Worm (Caenorhabditis elegans) whole organism, young adult: Measurements from ENCODE around the gene mfsd-11.

Source experiments
- B0035.1 ChIP-seq: sonication (generic microtip); optimal IDR thresholded peaks from 2 replicates; lab custom pipeline; 2016; ENCODE audit warnings: missing genetic modification characterization, mild to moderate bottlenecking, missing compliant biosample characterization, missing genotype, missing genetic modification reagents
- C06A6.2 ChIP-seq: fragments of 200-800 bp; sonication (Bioruptor generic); conservative IDR thresholded peaks from 2 replicates; pipeline ENCODE4 v1.3.6; 2022; ENCODE audit warnings: missing genetic modification characterization, missing compliant biosample characterization
- D2030.7 ChIP-seq: fragments of 200-800 bp; sonication (Bioruptor generic); IDR thresholded peaks from 2 replicates; pipeline ENCODE4 v1.3.6; 2022; ENCODE audit warnings: missing genetic modification reagents, missing genetic modification characterization, missing compliant biosample characterization
- F10E7.11 ChIP-seq: sonication (generic microtip); optimal IDR thresholded peaks from 2 replicates; lab custom pipeline; 2017; ENCODE audit warnings: mild to moderate bottlenecking, missing genetic modification characterization, moderate library complexity, missing compliant biosample characterization
- F57C9.4 ChIP-seq: sonication (generic microtip); optimal IDR thresholded peaks from 2 replicates; lab custom pipeline; 2017; ENCODE audit warnings: mild to moderate bottlenecking, missing genetic modification characterization, missing compliant biosample characterization
- T07F8.4 ChIP-seq: sonication (generic microtip); optimal IDR thresholded peaks from 2 replicates; lab custom pipeline; 2016; ENCODE audit warnings: mild to moderate bottlenecking, missing genetic modification characterization, moderate library complexity, missing compliant biosample characterization
- T26A5.8 ChIP-seq: sonication (generic microtip); optimal IDR thresholded peaks from 2 replicates; lab custom pipeline; 2016; ENCODE audit warnings: missing genetic modification characterization, missing compliant biosample characterization
- Y53F4B.3 ChIP-seq: fragments of 200-800 bp; sonication (Bioruptor generic); IDR thresholded peaks from 2 replicates; pipeline ENCODE4 v1.3.6; 2022; ENCODE audit warnings: missing genetic modification reagents, missing genetic modification characterization, missing compliant biosample characterization
- Y53G8AR.9 ChIP-seq: fragments of 200-800 bp; sonication (Bioruptor generic); conservative IDR thresholded peaks from 2 replicates; pipeline ENCODE4 v1.3.6; 2022; ENCODE audit warnings: missing genetic modification reagents, missing genetic modification characterization, missing compliant biosample characterization
- Y56A3A.18 ChIP-seq: fragments of 200-800 bp; sonication (Bioruptor generic); IDR thresholded peaks from 2 replicates; pipeline ENCODE4 v1.3.6; 2022; ENCODE audit warnings: missing genetic modification reagents, missing genetic modification characterization, missing compliant biosample characterization
- Y79H2A.3 ChIP-seq: fragments of 200-800 bp; sonication (Bioruptor generic); conservative IDR thresholded peaks from 2 replicates; pipeline ENCODE4 v1.3.6; 2022; ENCODE audit warnings: missing genetic modification reagents, missing genetic modification characterization, missing compliant biosample characterization
- aptf-2 ChIP-seq: fragments of 200-800 bp; sonication (Bioruptor generic); conservative IDR thresholded peaks from 2 replicates; pipeline ENCODE4 v1.3.6; 2022; ENCODE audit warnings: missing genetic modification reagents, missing genetic modification characterization, missing compliant biosample characterization
- bed-1 ChIP-seq: fragments of 200-800 bp; sonication (Bioruptor generic); IDR thresholded peaks from 2 replicates; pipeline ENCODE4 v1.3.6; 2022; ENCODE audit warnings: missing genetic modification reagents, missing genetic modification characterization, missing compliant biosample characterization
- bed-2 ChIP-seq: fragments of 200-800 bp; sonication (Bioruptor generic); IDR thresholded peaks from 2 replicates; pipeline ENCODE4 v1.3.6; 2022; ENCODE audit warnings: missing genetic modification reagents, missing genetic modification characterization, missing compliant biosample characterization
- ccch-3 ChIP-seq: fragments of 200-800 bp; sonication (Bioruptor generic); optimal IDR thresholded peaks from 2 replicates; lab custom pipeline; 2018; ENCODE audit warnings: mild to moderate bottlenecking, missing genetic modification characterization, missing compliant biosample characterization
- cebp-1 ChIP-seq, 2 experiments: fragments of 200-800 bp in 1 of 2; sonication (Bioruptor generic) in 1 of 2; sonication (generic microtip) in 1 of 2; IDR thresholded peaks in 1 of 2; optimal IDR thresholded peaks in 1 of 2; 2 replicates each; pipeline versions ENCODE4 v1.3.6 to Lab custom; 2017 to 2022; ENCODE audit warnings: missing compliant biosample characterization in 2 of 2, missing genetic modification characterization in 2 of 2, mild to moderate bottlenecking in 1 of 2, missing genetic modification reagents in 1 of 2, moderate library complexity in 1 of 2
- ceh-27 ChIP-seq: fragments of 200-800 bp; sonication (Bioruptor generic); optimal IDR thresholded peaks from 2 replicates; lab custom pipeline; 2018; ENCODE audit warnings: mild to moderate bottlenecking, missing genetic modification characterization, moderate library complexity, missing compliant biosample characterization
- ceh-58 ChIP-seq: fragments of 200-800 bp; sonication (Bioruptor generic); IDR thresholded peaks from 2 replicates; pipeline ENCODE4 v1.3.6; 2022; ENCODE audit warnings: missing genetic modification characterization, missing compliant biosample characterization
- ceh-91 ChIP-seq: fragments of 200-800 bp; sonication (Bioruptor generic); IDR thresholded peaks from 2 replicates; pipeline ENCODE4 v1.3.6; 2022; ENCODE audit warnings: missing genetic modification reagents, missing genetic modification characterization, missing compliant biosample characterization
- dpff-1 ChIP-seq: sonication (generic microtip); optimal IDR thresholded peaks from 2 replicates; lab custom pipeline; 2017; ENCODE audit warnings: mild to moderate bottlenecking, missing genetic modification characterization, missing compliant biosample characterization
- dpl-1 ChIP-seq: fragments of 150-350 bp; optimal IDR thresholded peaks from 2 replicates; lab custom pipeline; 2014; ENCODE audit warnings: missing biosample characterization, missing genetic modification reagents, missing genetic modification characterization
- egl-18 ChIP-seq: fragments of 200-800 bp; sonication (Bioruptor generic); IDR thresholded peaks from 2 replicates; pipeline ENCODE4 v1.3.6; 2022; ENCODE audit warnings: missing genetic modification reagents, missing genetic modification characterization, missing compliant biosample characterization
- egrh-3 ChIP-seq: fragments of 200-800 bp; sonication (Bioruptor generic); IDR thresholded peaks from 2 replicates; pipeline ENCODE4 v1.3.6; 2022; ENCODE audit warnings: missing genetic modification reagents, missing genetic modification characterization, missing compliant biosample characterization
- hmg-20 ChIP-seq: fragments of 200-800 bp; sonication (Bioruptor generic); IDR thresholded peaks from 2 replicates; pipeline ENCODE4 v1.3.6; 2022; ENCODE audit warnings: missing genetic modification reagents, missing genetic modification characterization, missing compliant biosample characterization
- lag-1 ChIP-seq: fragments of 200-800 bp; sonication (Bioruptor generic); IDR thresholded peaks from 2 replicates; pipeline ENCODE4 v1.3.6; 2022; ENCODE audit warnings: missing genetic modification reagents, missing genetic modification characterization, missing compliant biosample characterization
- lin-26 ChIP-seq: fragments of 200-800 bp; sonication (Bioruptor generic); IDR thresholded peaks from 2 replicates; pipeline ENCODE4 v1.3.6; 2022; ENCODE audit warnings: missing genetic modification reagents, missing genetic modification characterization, missing compliant biosample characterization
- lin-35 ChIP-seq, 3 experiments: fragments of 150-350 bp in 2 of 3; sonication (generic microtip) in 1 of 3; optimal IDR thresholded peaks; 2 replicates each; lab custom pipeline; 2014 to 2018; ENCODE audit warnings: missing biosample characterization in 3 of 3, missing genetic modification characterization in 3 of 3, missing genetic modification reagents in 3 of 3
- lin-40 ChIP-seq: sonication (generic microtip); optimal IDR thresholded peaks from 2 replicates; lab custom pipeline; 2016; ENCODE audit warnings: missing genetic modification characterization, mild to moderate bottlenecking, missing compliant biosample characterization, missing genotype, missing genetic modification reagents
- lin-54 ChIP-seq: fragments of 200-800 bp; sonication (Bioruptor generic); optimal IDR thresholded peaks from 2 replicates; lab custom pipeline; 2018; ENCODE audit warnings: mild to moderate bottlenecking, missing genetic modification characterization, missing compliant biosample characterization
- lir-1 ChIP-seq: fragments of 200-800 bp; sonication (Bioruptor generic); conservative IDR thresholded peaks from 2 replicates; pipeline ENCODE4 v1.3.6; 2022; ENCODE audit warnings: missing genetic modification reagents, missing genetic modification characterization, missing compliant biosample characterization
- lsl-1 ChIP-seq: fragments of 200-800 bp; sonication (Bioruptor generic); optimal IDR thresholded peaks from 2 replicates; lab custom pipeline; 2018; ENCODE audit warnings: mild to moderate bottlenecking, missing genetic modification characterization, moderate library complexity, missing compliant biosample characterization
- madf-10 ChIP-seq: sonication (generic microtip); optimal IDR thresholded peaks from 2 replicates; lab custom pipeline; 2016; ENCODE audit warnings: mild to moderate bottlenecking, missing genetic modification characterization, missing compliant biosample characterization
- nhr-27 ChIP-seq: fragments of 200-800 bp; sonication (Bioruptor generic); optimal IDR thresholded peaks from 2 replicates; lab custom pipeline; 2018; ENCODE audit warnings: mild to moderate bottlenecking, missing genetic modification characterization, moderate library complexity, missing compliant biosample characterization
- pha-4 ChIP-seq: fragments of 150-350 bp; sonication (generic microtip); optimal IDR thresholded peaks from 2 replicates; lab custom pipeline; 2014; ENCODE audit warnings: missing biosample characterization, missing genetic modification reagents, missing genetic modification characterization
- rec-8 ChIP-seq, 2 experiments: sonication (generic microtip); optimal IDR thresholded peaks; 2 replicates each; lab custom pipeline; 2016; ENCODE audit warnings: mild to moderate bottlenecking in 2 of 2, missing genetic modification characterization in 2 of 2, missing genetic modification reagents in 2 of 2, missing genotype in 2 of 2, missing biosample characterization in 1 of 2, missing compliant biosample characterization in 1 of 2, moderate library complexity in 1 of 2
- snpc-1.1 ChIP-seq: sonication (generic microtip); optimal IDR thresholded peaks from 2 replicates; lab custom pipeline; 2017; ENCODE audit warnings: missing genetic modification characterization, mild to moderate bottlenecking, missing compliant biosample characterization, antibody characterized with exemption, moderate library complexity, missing genotype, missing genetic modification reagents; ENCODE audit not compliant: insufficient read depth
- snpc-3.4 ChIP-seq: sonication (generic microtip); optimal IDR thresholded peaks from 2 replicates; lab custom pipeline; 2017; ENCODE audit warnings: missing genetic modification characterization, mild to moderate bottlenecking, missing compliant biosample characterization, antibody characterized with exemption, moderate library complexity, missing genotype, missing genetic modification reagents
- snpc-4 ChIP-seq, 5 experiments: fragments of 150-350 bp in 1 of 5; sonication (generic microtip) in 4 of 5; optimal IDR thresholded peaks; 2 replicates each; lab custom pipeline; 2014 to 2018; ENCODE audit warnings: missing genetic modification characterization in 5 of 5, missing biosample characterization in 3 of 5, antibody characterized with exemption in 2 of 5, mild to moderate bottlenecking in 2 of 5, missing compliant biosample characterization in 2 of 5, missing genotype in 2 of 5, moderate library complexity in 2 of 5, missing genetic modification reagents in 1 of 5
- somi-1 ChIP-seq: fragments of 200-800 bp; sonication (Bioruptor generic); optimal IDR thresholded peaks from 2 replicates; lab custom pipeline; 2018; ENCODE audit warnings: mild to moderate bottlenecking, missing genetic modification characterization, missing compliant biosample characterization
- tbp1 ChIP-seq: fragments of 200-800 bp; sonication (Bioruptor generic); optimal IDR thresholded peaks from 2 replicates; lab custom pipeline; 2018; ENCODE audit warnings: mild to moderate bottlenecking, missing genetic modification characterization, missing compliant biosample characterization
- tlf-1 ChIP-seq: fragments of 200-800 bp; sonication (Bioruptor generic); optimal IDR thresholded peaks from 2 replicates; lab custom pipeline; 2018; ENCODE audit warnings: mild to moderate bottlenecking, missing genetic modification characterization, missing compliant biosample characterization
- unc-62 ChIP-seq: fragments of 150-350 bp; optimal IDR thresholded peaks from 2 replicates; lab custom pipeline; 2014; ENCODE audit warnings: missing biosample characterization, missing genetic modification reagents, missing genetic modification characterization
- zfh-2 ChIP-seq: fragments of 200-800 bp; sonication (Bioruptor generic); conservative IDR thresholded peaks from 2 replicates; pipeline ENCODE4 v1.3.6; 2022; ENCODE audit warnings: missing genetic modification reagents, missing genetic modification characterization, missing compliant biosample characterization
- ztf-25 ChIP-seq: fragments of 200-800 bp; sonication (Bioruptor generic); IDR thresholded peaks from 2 replicates; pipeline ENCODE4 v1.3.6; 2022; ENCODE audit warnings: missing genetic modification reagents, missing genetic modification characterization, missing compliant biosample characterization
- ztf-3 ChIP-seq: fragments of 200-800 bp; sonication (Bioruptor generic); optimal IDR thresholded peaks from 2 replicates; lab custom pipeline; 2018; ENCODE audit warnings: mild to moderate bottlenecking, missing genetic modification characterization, missing compliant biosample characterization
- ztf-6 ChIP-seq: fragments of 200-800 bp; sonication (Bioruptor generic); IDR thresholded peaks from 2 replicates; pipeline ENCODE4 v1.3.6; 2022; ENCODE audit warnings: missing genetic modification reagents, missing genetic modification characterization, missing compliant biosample characterization

The mfsd-11 gene

ce11 chrX:12106004-12106403 lies 47.9 kb downstream of the mfsd-11 start:
- TF ChIP-seq rec-8 (tag; optimal IDR thresholded peaks at IDR 0.05; lab: Kevin White, UChicago) (peak; percentile 81 to 93), Y53F4B.3 (GFP tag; lab: Robert Waterston, UW) (peak; percentile 84), T07F8.4 (peak; percentile 87), ztf-3 (peak; percentile 67), lag-1 (no peak), ztf-25 (peak; percentile 98), hmg-20 (peak; percentile 60), Y79H2A.3 (GFP tag; lab: Robert Waterston, UW) (0 out of 2 replicates have a peak, but pooled peaks have one; percentile 33), Y56A3A.18 (GFP tag; lab: Robert Waterston, UW) (peak; percentile 96), lin-26 (GFP tag; lab: Robert Waterston, UW) (peak; percentile 99), dpl-1 (GFP tag; lab: Kevin White, UChicago) (peak; percentile 21), tbp1 (GFP tag; lab: Kevin White, UChicago) (peak; percentile 99), Y53G8AR.9 (peak; percentile 84), ceh-27 (GFP tag; lab: Kevin White, UChicago) (peak; percentile 91), egl-18 (GFP tag; lab: Robert Waterston, UW) (peak; percentile 89), lin-40 (peak; percentile 88), aptf-2 (GFP tag; lab: Robert Waterston, UW) (no peak; the same call in 1 of the 2 replicates), lir-1 (peak; percentile 10; the same call in 1 of the 2 replicates), snpc-1.1 (tag; lab: Kevin White, UChicago) (peak; percentile 26), ceh-91 (no peak), ztf-6 (GFP tag; lab: Robert Waterston, UW) (no peak; the same call in 1 of the 2 replicates), snpc-4 (GFP tag; optimal IDR thresholded peaks at IDR 0.05; lab: Kevin White, UChicago) (no peak), snpc-4 (tag; optimal IDR thresholded peaks at IDR 0.05; lab: Kevin White, UChicago) (peak in 2 of 4 experiments; percentile 75 to 87), lin-54 (GFP tag; lab: Kevin White, UChicago) (no peak), egrh-3 (GFP tag; lab: Robert Waterston, UW) (no peak; the same call in 1 of the 2 replicates), pha-4 (tag; lab: Kevin White, UChicago) (no peak), cebp-1 (GFP tag; IDR thresholded peaks at IDR 0.05; lab: Robert Waterston, UW) (peak; percentile 40; the same call in 1 of the 2 replicates), cebp-1 (tag; optimal IDR thresholded peaks at IDR 0.05; lab: Kevin White, UChicago) (no peak), bed-2 (GFP tag; lab: Robert Waterston, UW) (0 out of 2 replicates have a peak, but pooled peaks have one; percentile 47), nhr-27 (tag; lab: Kevin White, UChicago) (peak; percentile 93), somi-1 (GFP tag; lab: Kevin White, UChicago) (peak; percentile 80), lin-35 (GFP tag; optimal IDR thresholded peaks at IDR 0.05; lab: Kevin White, UChicago) (peak in 1 of 3 experiments; percentile 89), dpff-1 (tag; lab: Kevin White, UChicago) (peak; percentile 6), B0035.1 (tag; lab: Kevin White, UChicago) (peak; percentile 88), F57C9.4 (tag; lab: Kevin White, UChicago) (no peak), F10E7.11 (tag; lab: Kevin White, UChicago) (peak; percentile 36), zfh-2 (no peak), snpc-3.4 (peak; percentile 80), bed-1 (GFP tag; lab: Robert Waterston, UW) (no peak), madf-10 (peak; percentile 85), tlf-1 (peak; percentile 65), unc-62 (GFP tag; lab: Kevin White, UChicago) (no peak), D2030.7 (GFP tag; lab: Robert Waterston, UW) (peak; percentile 78), ccch-3 (peak; percentile 12), ceh-58 (GFP tag; lab: Robert Waterston, UW) (no peak), C06A6.2 (GFP tag; lab: Robert Waterston, UW) (peak; percentile 67), T26A5.8 (tag; lab: Kevin White, UChicago) (peak; percentile 87), lsl-1 (no peak)
